Worm (Caenorhabditis elegans) whole organism, midembryonic: ENCODE results near the gene cnnm-3.

ENCODE experiments used
- T22C8.4 ChIP-seq: fragments of 200-800 bp; sonication (Bioruptor generic); IDR thresholded peaks from 2 replicates; pipeline ENCODE4 v1.3.6; 2022; ENCODE audit warnings: missing genetic modification characterization, missing compliant biosample characterization
- flt-1 ChIP-seq: fragments of 200-800 bp; sonication (Bioruptor generic); IDR thresholded peaks from 2 replicates; pipeline ENCODE4 v1.3.6; 2022; ENCODE audit warnings: missing genetic modification characterization, missing compliant biosample characterization
- klf-2 ChIP-seq: fragments of 200-800 bp; sonication (Bioruptor generic); conservative IDR thresholded peaks from 2 replicates; pipeline ENCODE4 v1.3.6; 2022; ENCODE audit warnings: missing genetic modification reagents, missing genetic modification characterization, missing compliant biosample characterization
- ref-1 ChIP-seq: fragments of 200-800 bp; sonication (Bioruptor generic); conservative IDR thresholded peaks from 2 replicates; pipeline ENCODE4 v1.3.6; 2022; ENCODE audit warnings: missing genetic modification reagents, missing genetic modification characterization, missing compliant biosample characterization
- tab-1 ChIP-seq: fragments of 200-800 bp; sonication (Bioruptor generic); IDR thresholded peaks from 2 replicates; pipeline ENCODE4 v1.3.6; 2022; ENCODE audit warnings: missing genetic modification characterization, missing compliant biosample characterization

- TF ChIP-seq tab-1 (no peak), klf-2 (no peak), T22C8.4 (GFP tag; lab: Robert Waterston, UW) (no peak), flt-1 (GFP tag; lab: Robert Waterston, UW) (no peak), ref-1 (GFP tag; lab: Robert Waterston, UW) (no peak)
Measured at ce11 chrX:3051315-3051993, 5.8 kb upstream of the cnnm-3 start.
